5 worm cellular contexts compared by ENCODE assay signal in genomic region chrIV:9074244-9074723, ce11.
A peak's percentile ranks its signal among the peaks of the same experiment; 100 is the strongest.
TF ChIP-seq lines count a peak whose summit lies in the region.

TSS of gene mppb-1 (plus strand) at chrIV:9074673.

TF ChIP-seq in whole organism, L1 larva, 84 proteins besides CTCF, POLR2A, EP300 and RAD21 (continues in another document):
- TF ChIP-seq lsy-2 (tag; optimal IDR thresholded peaks at IDR 0.05; lab: Kevin White, UChicago) = peak; percentile 79 to 88
- peak; percentile 85 to 97 for TF ChIP-seq efl-1 (optimal IDR thresholded peaks at IDR 0.05; lab: Kevin White, UChicago)
- TF ChIP-seq efl-1 (GFP tag; optimal IDR thresholded peaks at IDR 0.05 in 1 of 2; lab: Kevin White, UChicago) = peak; percentile 96 to 99
- peak; percentile 69 for TF ChIP-seq mep-1 (tag; optimal IDR thresholded peaks at IDR 0.05; lab: Kevin White, UChicago)
- TF ChIP-seq ceh-88 (GFP tag; IDR thresholded peaks at IDR 0.05; lab: Robert Waterston, UW) = peak; percentile 70
- TF ChIP-seq lin-15B (tag; optimal IDR thresholded peaks at IDR 0.05; lab: Kevin White, UChicago) = peak; percentile 52
- TF ChIP-seq C34B4.2 (tag; optimal IDR thresholded peaks at IDR 0.05; lab: Kevin White, UChicago) = peak; percentile 32
- peak; percentile 81 for TF ChIP-seq isw-1 (GFP tag; IDR thresholded peaks at IDR 0.05; lab: Robert Waterston, UW)
- peak; percentile 94 for TF ChIP-seq ceh-90 (tag; optimal IDR thresholded peaks at IDR 0.05; lab: Kevin White, UChicago)
- TF ChIP-seq nhr-20 (tag; optimal IDR thresholded peaks at IDR 0.05; lab: Kevin White, UChicago) = peak; percentile 89
- TF ChIP-seq rnt-1 (tag; optimal IDR thresholded peaks at IDR 0.05; lab: Kevin White, UChicago) = peak; percentile 100
- TF ChIP-seq nhr-47 (tag; optimal IDR thresholded peaks at IDR 0.05; lab: Kevin White, UChicago) = peak; percentile 93
- peak; percentile 85 for TF ChIP-seq nhr-19 (GFP tag; conservative IDR thresholded peaks at IDR 0.05; lab: Robert Waterston, UW)
- peak in 2 of 6 experiments; percentile 22 to 51 for TF ChIP-seq elt-3 (tag; optimal IDR thresholded peaks at IDR 0.05; lab: Kevin White, UChicago)
- TF ChIP-seq fkh-4 (tag; optimal IDR thresholded peaks at IDR 0.05; lab: Kevin White, UChicago; ENCODE audit: borderline replicate concordance) = peak; percentile 94
- peak; percentile 76 for TF ChIP-seq jun-1 (tag; optimal IDR thresholded peaks at IDR 0.05; lab: Kevin White, UChicago)
- TF ChIP-seq ceh-82 (tag; optimal IDR thresholded peaks at IDR 0.05; lab: Kevin White, UChicago) = peak; percentile 73 to 79 (median 76)

TF ChIP-seq in whole organism, L3 larva, 47 proteins besides CTCF, POLR2A, EP300 and RAD21 (continues in another document):
- TF ChIP-seq hmg-11 (tag; optimal IDR thresholded peaks at IDR 0.05; lab: Kevin White, UChicago) (peak; percentile 42), ceh-9 (tag; optimal IDR thresholded peaks at IDR 0.05; lab: Kevin White, UChicago) (no peak), mdl-1 (tag; optimal IDR thresholded peaks at IDR 0.05; lab: Kevin White, UChicago) (no peak), pqm-1 (tag; optimal IDR thresholded peaks at IDR 0.05; lab: Kevin White, UChicago) (peak; percentile 9), skn-1 (tag; optimal IDR thresholded peaks at IDR 0.05; lab: Kevin White, UChicago) (no peak), ztf-11 (tag; optimal IDR thresholded peaks at IDR 0.05; lab: Kevin White, UChicago) (no peak), snpc-4 (tag; optimal IDR thresholded peaks at IDR 0.05; lab: Kevin White, UChicago) (peak; percentile 78), nhr-77 (tag; optimal IDR thresholded peaks at IDR 0.05; lab: Kevin White, UChicago) (no peak), pha-4 (tag; optimal IDR thresholded peaks at IDR 0.05; lab: Kevin White, UChicago) (peak; percentile 79), nhr-43 (tag; optimal IDR thresholded peaks at IDR 0.05; lab: Kevin White, UChicago; ENCODE audit: poor library complexity, severe bottlenecking) (peak; percentile 96), elt-2 (tag; optimal IDR thresholded peaks at IDR 0.05; lab: Kevin White, UChicago) (peak; percentile 35), nfya-1 (tag; optimal IDR thresholded peaks at IDR 0.05; lab: Kevin White, UChicago; ENCODE audit: insufficient read depth) (peak; percentile 80), zag-1 (tag; optimal IDR thresholded peaks at IDR 0.05; lab: Kevin White, UChicago) (no peak), lin-15B (tag; optimal IDR thresholded peaks at IDR 0.05; lab: Kevin White, UChicago) (peak; percentile 72), nhr-76 (tag; optimal IDR thresholded peaks at IDR 0.05; lab: Kevin White, UChicago) (no peak), ama-1 (optimal IDR thresholded peaks at IDR 0.05; lab: Kevin White, UChicago) (no peak), sea-2 (GFP tag; optimal IDR thresholded peaks at IDR 0.05; lab: Kevin White, UChicago) (no peak), R02D3.7 (tag; optimal IDR thresholded peaks at IDR 0.05; lab: Kevin White, UChicago) (peak; percentile 54), nhr-12 (tag; optimal IDR thresholded peaks at IDR 0.05; lab: Kevin White, UChicago) (no peak)

TF ChIP-seq in whole organism, early embryonic, 17 proteins besides CTCF, POLR2A, EP300 and RAD21:
- TF ChIP-seq tbx-37 (GFP tag; conservative IDR thresholded peaks at IDR 0.05; lab: Robert Waterston, UW) = peak; percentile 73
- peak; percentile 25 for TF ChIP-seq ets-7 (tag; optimal IDR thresholded peaks at IDR 0.05; lab: Kevin White, UChicago)
- TF ChIP-seq scrt-1 (GFP tag; IDR thresholded peaks at IDR 0.05; lab: Robert Waterston, UW) = no peak
- TF ChIP-seq F13C5.2 (tag; optimal IDR thresholded peaks at IDR 0.05; lab: Kevin White, UChicago) = peak; percentile 23

TF ChIP-seq in whole organism, midembryonic, 9 proteins besides CTCF, POLR2A, EP300 and RAD21:
- TF ChIP-seq flt-1 (GFP tag; IDR thresholded peaks at IDR 0.05; lab: Robert Waterston, UW) (no peak), tab-1 (GFP tag; IDR thresholded peaks at IDR 0.05; lab: Robert Waterston, UW) (no peak), ztf-29 (GFP tag; IDR thresholded peaks at IDR 0.05; lab: Robert Waterston, UW) (no peak), T22C8.4 (GFP tag; IDR thresholded peaks at IDR 0.05; lab: Robert Waterston, UW) (no peak), ztf-23 (GFP tag; IDR thresholded peaks at IDR 0.05; lab: Robert Waterston, UW) (peak; percentile 80), med-1 (GFP tag; optimal IDR thresholded peaks at IDR 0.05; lab: Kevin White, UChicago; ENCODE audit: insufficient read depth) (no peak), ref-1 (GFP tag; conservative IDR thresholded peaks at IDR 0.05; lab: Robert Waterston, UW) (0 out of 2 replicates have a peak, but pooled peaks have one; percentile 30), klf-2 (GFP tag; conservative IDR thresholded peaks at IDR 0.05; lab: Robert Waterston, UW) (no peak), cog-1 (tag; optimal IDR thresholded peaks at IDR 0.05; lab: Kevin White, UChicago) (peak; percentile 23)

TF ChIP-seq in whole organism, young adult, 124 proteins besides CTCF, POLR2A, EP300 and RAD21 (continues in another document):
- no peak for TF ChIP-seq gei-17 (GFP tag; optimal IDR thresholded peaks at IDR 0.05; lab: Kevin White, UChicago)
- no peak for TF ChIP-seq repo-1 (tag; optimal IDR thresholded peaks at IDR 0.05; lab: Kevin White, UChicago)
- peak; percentile 89 for TF ChIP-seq ztf-28 (GFP tag; IDR thresholded peaks at IDR 0.05; lab: Robert Waterston, UW)
- no peak for TF ChIP-seq T26A5.8 (tag; optimal IDR thresholded peaks at IDR 0.05; lab: Kevin White, UChicago)
- no peak for TF ChIP-seq ztf-22 (GFP tag; optimal IDR thresholded peaks at IDR 0.05; lab: Kevin White, UChicago)
- peak; percentile 40; the same call in 1 of the 2 replicates for TF ChIP-seq madf-8 (GFP tag; conservative IDR thresholded peaks at IDR 0.05; lab: Robert Waterston, UW)
- TF ChIP-seq ets-4 (GFP tag; optimal IDR thresholded peaks at IDR 0.05; lab: Kevin White, UChicago) = no peak
- no peak for TF ChIP-seq F57C9.4 (tag; optimal IDR thresholded peaks at IDR 0.05; lab: Kevin White, UChicago)
- no peak for TF ChIP-seq zfh-2 (GFP tag; conservative IDR thresholded peaks at IDR 0.05; lab: Robert Waterston, UW)
- TF ChIP-seq lsl-1 (GFP tag; optimal IDR thresholded peaks at IDR 0.05; lab: Kevin White, UChicago) = peak; percentile 52
- no peak for TF ChIP-seq nhr-120 (GFP tag; IDR thresholded peaks at IDR 0.05; lab: Robert Waterston, UW)
- TF ChIP-seq dpl-1 (GFP tag; optimal IDR thresholded peaks at IDR 0.05; lab: Kevin White, UChicago) = peak; percentile 82
- no peak for TF ChIP-seq egl-18 (GFP tag; IDR thresholded peaks at IDR 0.05; lab: Robert Waterston, UW)
- no peak for TF ChIP-seq hmg-20 (GFP tag; IDR thresholded peaks at IDR 0.05; lab: Robert Waterston, UW)
- TF ChIP-seq F49E8.2 (tag; optimal IDR thresholded peaks at IDR 0.05; lab: Kevin White, UChicago; ENCODE audit: insufficient read depth) = no peak
- 0 out of 2 replicates have a peak, but pooled peaks have one; percentile 21 for TF ChIP-seq bed-1 (GFP tag; IDR thresholded peaks at IDR 0.05; lab: Robert Waterston, UW)
- TF ChIP-seq atf-7 (tag; optimal IDR thresholded peaks at IDR 0.05; lab: Kevin White, UChicago) = peak; percentile 28
- TF ChIP-seq C06A6.2 (GFP tag; conservative IDR thresholded peaks at IDR 0.05; lab: Robert Waterston, UW) = no peak
- TF ChIP-seq pha-4 (tag; optimal IDR thresholded peaks at IDR 0.05; lab: Kevin White, UChicago) = no peak
- 0 out of 2 replicates have a peak, but pooled peaks have one; percentile 60 for TF ChIP-seq madf-3 (GFP tag; IDR thresholded peaks at IDR 0.05; lab: Robert Waterston, UW)
- TF ChIP-seq nhr-80 (tag; optimal IDR thresholded peaks at IDR 0.05; lab: Kevin White, UChicago) = peak; percentile 1
- no peak for TF ChIP-seq aptf-3 (GFP tag; IDR thresholded peaks at IDR 0.05; lab: Robert Waterston, UW)
- TF ChIP-seq nfya-2 (GFP tag; IDR thresholded peaks at IDR 0.05; lab: Robert Waterston, UW) = no peak
- no peak for TF ChIP-seq nhr-179 (tag; optimal IDR thresholded peaks at IDR 0.05; lab: Kevin White, UChicago)
- TF ChIP-seq rpc-1 (optimal IDR thresholded peaks at IDR 0.05; lab: Kevin White, UChicago) = no peak
- TF ChIP-seq rpc-1 (tag; optimal IDR thresholded peaks at IDR 0.05; lab: Kevin White, UChicago) = no peak
- no peak for TF ChIP-seq die-1 (tag; optimal IDR thresholded peaks at IDR 0.05; lab: Kevin White, UChicago)
- no peak for TF ChIP-seq tbx-9 (tag; optimal IDR thresholded peaks at IDR 0.05; lab: Kevin White, UChicago; ENCODE audit: borderline replicate concordance)
- no peak for TF ChIP-seq ztf-18 (tag; optimal IDR thresholded peaks at IDR 0.05; lab: Kevin White, UChicago)
- peak; percentile 51 for TF ChIP-seq ekl-4 (GFP tag; IDR thresholded peaks at IDR 0.05; lab: Robert Waterston, UW)
- TF ChIP-seq ama-1 (optimal IDR thresholded peaks at IDR 0.05; lab: Kevin White, UChicago) = no peak
- TF ChIP-seq ama-1 (GFP tag; optimal IDR thresholded peaks at IDR 0.05; lab: Kevin White, UChicago) = no peak
- peak; percentile 83 for TF ChIP-seq madf-10 (tag; optimal IDR thresholded peaks at IDR 0.05; lab: Kevin White, UChicago)
- TF ChIP-seq lin-26 (GFP tag; IDR thresholded peaks at IDR 0.05; lab: Robert Waterston, UW) = no peak
- TF ChIP-seq aptf-2 (GFP tag; conservative IDR thresholded peaks at IDR 0.05; lab: Robert Waterston, UW) = peak; percentile 82
- TF ChIP-seq ceh-27 (GFP tag; optimal IDR thresholded peaks at IDR 0.05; lab: Kevin White, UChicago) = peak; percentile 84
- TF ChIP-seq egrh-3 (GFP tag; IDR thresholded peaks at IDR 0.05; lab: Robert Waterston, UW) = no peak
- TF ChIP-seq tlf-1 (GFP tag; optimal IDR thresholded peaks at IDR 0.05; lab: Kevin White, UChicago) = no peak
- no peak for TF ChIP-seq lsy-27 (tag; optimal IDR thresholded peaks at IDR 0.05; lab: Kevin White, UChicago; ENCODE audit: borderline replicate concordance, insufficient read depth)
- TF ChIP-seq Y67H2A.10 (GFP tag; conservative IDR thresholded peaks at IDR 0.05; lab: Robert Waterston, UW) = peak; percentile 13; the same call in 1 of the 2 replicates
- TF ChIP-seq D2030.7 (GFP tag; IDR thresholded peaks at IDR 0.05; lab: Robert Waterston, UW) = peak; percentile 40; the same call in 1 of the 2 replicates
- TF ChIP-seq lag-1 (GFP tag; IDR thresholded peaks at IDR 0.05; lab: Robert Waterston, UW) = no peak
- TF ChIP-seq ccch-3 (GFP tag; optimal IDR thresholded peaks at IDR 0.05; lab: Kevin White, UChicago) = peak; percentile 71
- TF ChIP-seq unc-62 (GFP tag; optimal IDR thresholded peaks at IDR 0.05; lab: Kevin White, UChicago) = no peak
- peak; percentile 58 for TF ChIP-seq tbp1 (GFP tag; optimal IDR thresholded peaks at IDR 0.05; lab: Kevin White, UChicago)
- peak; percentile 51; the same call in 1 of the 2 replicates for TF ChIP-seq madf-6 (GFP tag; IDR thresholded peaks at IDR 0.05; lab: Robert Waterston, UW)
- peak; percentile 85 for TF ChIP-seq bed-2 (GFP tag; IDR thresholded peaks at IDR 0.05; lab: Robert Waterston, UW)

Comparison
In these comparisons a context has a peak if more than half of its experiments do, and no peak if none do; other contexts are left out.
1. Of the 8 proteins assayed by ChIP-seq in both whole organism, young adult and whole organism, L1 larva: peak only in whole organism, young adult: none; only in whole organism, L1 larva: ama-1 and nhr-90; in both: dpl-1, efl-1, lin-35, snpc-4 and unc-130; in neither: 1.